ENCODE assay signal across 5 worm cellular contexts in genomic region chrX:2401883-2402282, ce11.
TF ChIP-seq lines count a peak whose summit lies in the region.

dhhc-9 (minus strand) TSS chrX:2402036.

TF ChIP-seq in whole organism, L1 larva, 84 proteins besides CTCF, POLR2A, EP300 and RAD21 (continues in another document):
- TF ChIP-seq lin-14 (GFP tag; optimal IDR thresholded peaks at IDR 0.05; lab: Kevin White, UChicago) (peak; percentile 86), grh-1 (GFP tag; IDR thresholded peaks at IDR 0.05; lab: Robert Waterston, UW) (peak; percentile 38; the same call in 1 of the 2 replicates), jun-1 (tag; optimal IDR thresholded peaks at IDR 0.05; lab: Kevin White, UChicago) (peak; percentile 63), ceh-8 (GFP tag; optimal IDR thresholded peaks at IDR 0.05; lab: Kevin White, UChicago) (peak; percentile 45), elt-2 (tag; optimal IDR thresholded peaks at IDR 0.05; lab: Kevin White, UChicago) (peak; percentile 13), efl-3 (GFP tag; optimal IDR thresholded peaks at IDR 0.05; lab: Kevin White, UChicago) (no peak), sup-37 (GFP tag; optimal IDR thresholded peaks at IDR 0.05; lab: Kevin White, UChicago) (no peak), C04F5.9 (tag; optimal IDR thresholded peaks at IDR 0.05; lab: Kevin White, UChicago) (no peak), skn-1 (tag; optimal IDR thresholded peaks at IDR 0.05; lab: Kevin White, UChicago) (peak; percentile 89), ceh-90 (tag; optimal IDR thresholded peaks at IDR 0.05; lab: Kevin White, UChicago) (no peak), mep-1 (tag; optimal IDR thresholded peaks at IDR 0.05; lab: Kevin White, UChicago) (peak; percentile 68), zag-1 (tag; optimal IDR thresholded peaks at IDR 0.05; lab: Kevin White, UChicago) (no peak), xbp-1 (tag; optimal IDR thresholded peaks at IDR 0.05; lab: Kevin White, UChicago) (peak; percentile 44), lin-13 (GFP tag; optimal IDR thresholded peaks at IDR 0.05; lab: Kevin White, UChicago) (no peak), ama-1 (optimal IDR thresholded peaks at IDR 0.05; lab: Kevin White, UChicago) (no peak), dpl-1 (GFP tag; optimal IDR thresholded peaks at IDR 0.05; lab: Kevin White, UChicago) (no peak), ces-1 (GFP tag; optimal IDR thresholded peaks at IDR 0.05; lab: Kevin White, UChicago) (no peak), lsy-2 (tag; optimal IDR thresholded peaks at IDR 0.05; lab: Kevin White, UChicago) (peak; percentile 30 to 50), tbx-2 (tag; optimal IDR thresholded peaks at IDR 0.05; lab: Kevin White, UChicago) (peak; percentile 50)

TF ChIP-seq in whole organism, L3 larva, 47 proteins besides CTCF, POLR2A, EP300 and RAD21:
- peak; percentile 53 for TF ChIP-seq snpc-4 (tag; optimal IDR thresholded peaks at IDR 0.05; lab: Kevin White, UChicago)
- no peak for TF ChIP-seq lsy-12 (tag; optimal IDR thresholded peaks at IDR 0.05; lab: Kevin White, UChicago)
- TF ChIP-seq ama-1 (optimal IDR thresholded peaks at IDR 0.05; lab: Kevin White, UChicago), result no peak
- TF ChIP-seq nhr-23 (tag; optimal IDR thresholded peaks at IDR 0.05; lab: Kevin White, UChicago), result peak; percentile 39
- TF ChIP-seq ztf-4 (tag; optimal IDR thresholded peaks at IDR 0.05; lab: Kevin White, UChicago), result no peak
- TF ChIP-seq nhr-43 (tag; optimal IDR thresholded peaks at IDR 0.05; lab: Kevin White, UChicago; ENCODE audit: poor library complexity, severe bottlenecking), result peak; percentile 41
- TF ChIP-seq elt-2 (tag; optimal IDR thresholded peaks at IDR 0.05; lab: Kevin White, UChicago), result peak; percentile 17
- TF ChIP-seq ceh-82 (tag; optimal IDR thresholded peaks at IDR 0.05; lab: Kevin White, UChicago), result no peak
- TF ChIP-seq hmg-11 (tag; optimal IDR thresholded peaks at IDR 0.05; lab: Kevin White, UChicago), result peak; percentile 97
- TF ChIP-seq lin-15B (tag; optimal IDR thresholded peaks at IDR 0.05; lab: Kevin White, UChicago), result peak; percentile 22
- peak; percentile 5 for TF ChIP-seq pha-4 (tag; optimal IDR thresholded peaks at IDR 0.05; lab: Kevin White, UChicago)
- peak; percentile 61 for TF ChIP-seq lin-39 (tag; optimal IDR thresholded peaks at IDR 0.05; lab: Kevin White, UChicago)
- TF ChIP-seq nhr-28 (tag; optimal IDR thresholded peaks at IDR 0.05; lab: Kevin White, UChicago), result no peak
- peak; percentile 81 for TF ChIP-seq nfya-1 (tag; optimal IDR thresholded peaks at IDR 0.05; lab: Kevin White, UChicago; ENCODE audit: insufficient read depth)
- peak; percentile 15 for TF ChIP-seq jun-1 (tag; optimal IDR thresholded peaks at IDR 0.05; lab: Kevin White, UChicago)
- TF ChIP-seq nhr-25 (tag; optimal IDR thresholded peaks at IDR 0.05; lab: Kevin White, UChicago), result peak; percentile 64
- TF ChIP-seq pqm-1 (tag; optimal IDR thresholded peaks at IDR 0.05; lab: Kevin White, UChicago), result peak; percentile 23

TF ChIP-seq in whole organism, early embryonic, 17 proteins besides CTCF, POLR2A, EP300 and RAD21:
- TF ChIP-seq pes-1 (GFP tag; IDR thresholded peaks at IDR 0.05; lab: Robert Waterston, UW) (no peak), F13C5.2 (tag; optimal IDR thresholded peaks at IDR 0.05; lab: Kevin White, UChicago) (peak; percentile 55), hmg-4 (GFP tag; optimal IDR thresholded peaks at IDR 0.05; lab: Kevin White, UChicago) (peak; percentile 79), aly-1 (tag; optimal IDR thresholded peaks at IDR 0.05; lab: Kevin White, UChicago) (no peak), scrt-1 (GFP tag; IDR thresholded peaks at IDR 0.05; lab: Robert Waterston, UW) (no peak), tbx-11 (GFP tag; IDR thresholded peaks at IDR 0.05; lab: Robert Waterston, UW) (no peak)

TF ChIP-seq in whole organism, midembryonic, 9 proteins besides CTCF, POLR2A, EP300 and RAD21:
- TF ChIP-seq ref-1 (GFP tag; conservative IDR thresholded peaks at IDR 0.05; lab: Robert Waterston, UW), result no peak
- 0 out of 2 replicates have a peak, but pooled peaks have one; percentile 34 for TF ChIP-seq flt-1 (GFP tag; IDR thresholded peaks at IDR 0.05; lab: Robert Waterston, UW)
- peak; percentile 27 for TF ChIP-seq cog-1 (tag; optimal IDR thresholded peaks at IDR 0.05; lab: Kevin White, UChicago)
- TF ChIP-seq klf-2 (GFP tag; conservative IDR thresholded peaks at IDR 0.05; lab: Robert Waterston, UW), result no peak

TF ChIP-seq in whole organism, young adult, 124 proteins besides CTCF, POLR2A, EP300 and RAD21:
- TF ChIP-seq madf-6 (GFP tag; IDR thresholded peaks at IDR 0.05; lab: Robert Waterston, UW) (0 out of 2 replicates have a peak, but pooled peaks have one; percentile 11), lin-40 (tag; optimal IDR thresholded peaks at IDR 0.05; lab: Kevin White, UChicago) (peak; percentile 66), gei-17 (GFP tag; optimal IDR thresholded peaks at IDR 0.05; lab: Kevin White, UChicago) (peak; percentile 52), nhr-80 (tag; optimal IDR thresholded peaks at IDR 0.05; lab: Kevin White, UChicago) (peak; percentile 52), K12H6.12 (tag; optimal IDR thresholded peaks at IDR 0.05; lab: Kevin White, UChicago) (peak; percentile 27), nhr-179 (tag; optimal IDR thresholded peaks at IDR 0.05; lab: Kevin White, UChicago) (no peak), snpc-4 (GFP tag; optimal IDR thresholded peaks at IDR 0.05; lab: Kevin White, UChicago) (no peak), snpc-4 (tag; optimal IDR thresholded peaks at IDR 0.05; lab: Kevin White, UChicago) (peak in 1 of 4 experiments; percentile 7), egl-44 (GFP tag; IDR thresholded peaks at IDR 0.05; lab: Robert Waterston, UW) (0 out of 2 replicates have a peak, but pooled peaks have one; percentile 35), Y56A3A.18 (GFP tag; IDR thresholded peaks at IDR 0.05; lab: Robert Waterston, UW) (0 out of 2 replicates have a peak, but pooled peaks have one; percentile 70), cebp-2 (GFP tag; IDR thresholded peaks at IDR 0.05; lab: Robert Waterston, UW) (no peak), C06A6.2 (GFP tag; conservative IDR thresholded peaks at IDR 0.05; lab: Robert Waterston, UW) (peak; percentile 19; the same call in 1 of the 2 replicates), hmg-1.2 (GFP tag; IDR thresholded peaks at IDR 0.05; lab: Robert Waterston, UW) (peak; percentile 97), ceh-100 (GFP tag; IDR thresholded peaks at IDR 0.05; lab: Robert Waterston, UW) (no peak), dox-1 (GFP tag; IDR thresholded peaks at IDR 0.05; lab: Robert Waterston, UW) (0 out of 2 replicates have a peak, but pooled peaks have one; percentile 62), hlh-26 (GFP tag; conservative IDR thresholded peaks at IDR 0.05; lab: Robert Waterston, UW) (no peak), ZK185.1 (tag; optimal IDR thresholded peaks at IDR 0.05; lab: Kevin White, UChicago; ENCODE audit: poor library complexity, severe bottlenecking) (peak; percentile 33), K11D2.4 (GFP tag; IDR thresholded peaks at IDR 0.05; lab: Robert Waterston, UW) (0 out of 2 replicates have a peak, but pooled peaks have one; percentile 40), hmg-20 (GFP tag; IDR thresholded peaks at IDR 0.05; lab: Robert Waterston, UW) (peak; percentile 24; the same call in 1 of the 2 replicates)
TF ChIP-seq in whole organism, young adult: peak in this region for 14.

Comparison
In these comparisons a context has a peak if more than half of its experiments do, and no peak if none do; other contexts are left out.
1. Of the 8 proteins assayed by ChIP-seq in both whole organism, young adult and whole organism, L1 larva: peak only in whole organism, young adult: none; only in whole organism, L1 larva: lin-35 and nhr-90; in both: none; in neither: 4; mixed calls (peak in some experiments, not most) for 2.